Fruit fly (Drosophila melanogaster) whole organism, embryonic: ENCODE data around the gene sif.

Experiments
- Abd-B ChIP-seq: fragments of 200-800 bp; sonication (Bioruptor generic); optimal IDR thresholded peaks from 2 replicates; lab custom pipeline; 2018; ENCODE audit warnings: missing biosample characterization, mild to moderate bottlenecking, missing genetic modification characterization, moderate library complexity
- Adf1 ChIP-seq: fragments of 200-800 bp; sonication (Bioruptor generic); IDR thresholded peaks from 2 replicates; pipeline ENCODE4 v1.3.6; 2022; ENCODE audit warnings: missing biosample characterization, missing genetic modification characterization
- CG10147 ChIP-seq: fragments of 200-800 bp; sonication (Bioruptor generic); optimal IDR thresholded peaks from 2 replicates; lab custom pipeline; 2019; ENCODE audit warnings: missing biosample characterization, mild to moderate bottlenecking, missing genetic modification characterization, moderate library complexity
- CG10543 ChIP-seq: fragments of 200-800 bp; sonication (Bioruptor generic); optimal IDR thresholded peaks from 3 replicates; lab custom pipeline; 2017; ENCODE audit warnings: missing biosample characterization, mild to moderate bottlenecking, missing genetic modification characterization, moderate library complexity
- CG11093 ChIP-seq: fragments of 200-800 bp; sonication (Bioruptor generic); IDR thresholded peaks from 3 replicates; pipeline ENCODE4 v1.3.6; 2022; ENCODE audit warnings: missing biosample characterization, missing genetic modification characterization
- CG12219 ChIP-seq: fragments of 200-800 bp; sonication (Bioruptor generic); optimal IDR thresholded peaks from 3 replicates; lab custom pipeline; 2018; ENCODE audit warnings: missing biosample characterization, mild to moderate bottlenecking, missing genetic modification characterization
- CG12236 ChIP-seq: fragments of 200-800 bp; sonication (Bioruptor generic); optimal IDR thresholded peaks from 2 replicates; lab custom pipeline; 2016; ENCODE audit warnings: missing biosample characterization, missing genetic modification characterization
- CG12299 ChIP-seq: fragments of 200-800 bp; sonication (Bioruptor generic); optimal IDR thresholded peaks from 2 replicates; lab custom pipeline; 2018; ENCODE audit warnings: missing biosample characterization, mild to moderate bottlenecking, missing genetic modification characterization
- CG13287 ChIP-seq: fragments of 200-800 bp; sonication (Bioruptor generic); IDR thresholded peaks from 2 replicates; pipeline ENCODE4 v1.3.6; 2022; ENCODE audit warnings: missing biosample characterization, missing genetic modification characterization; ENCODE audit not compliant: partially characterized antibody
- CG14050 ChIP-seq: fragments of 200-800 bp; sonication (Bioruptor generic); IDR thresholded peaks from 3 replicates; pipeline ENCODE4 v1.3.6; 2022; ENCODE audit warnings: missing biosample characterization, missing genetic modification characterization
- CG16813 ChIP-seq: fragments of 200-800 bp; sonication (Bioruptor generic); IDR thresholded peaks from 3 replicates; pipeline ENCODE4 v1.3.6; 2022; ENCODE audit warnings: missing biosample characterization, missing genetic modification characterization; ENCODE audit not compliant: partially characterized antibody
- CG16815 ChIP-seq: fragments of 200-800 bp; sonication (Bioruptor generic); optimal IDR thresholded peaks from 3 replicates; lab custom pipeline; 2017; ENCODE audit warnings: missing biosample characterization, mild to moderate bottlenecking, missing genetic modification characterization
- CG32772 ChIP-seq: fragments of 200-800 bp; sonication (Bioruptor generic); IDR thresholded peaks from 2 replicates; pipeline ENCODE4 v1.3.6; 2022; ENCODE audit warnings: missing biosample characterization, missing genetic modification characterization
- CG3995 ChIP-seq: fragments of 200-800 bp; sonication (Bioruptor generic); optimal IDR thresholded peaks from 3 replicates; lab custom pipeline; 2016; ENCODE audit warnings: missing biosample characterization, missing genetic modification characterization
- CG4730 ChIP-seq: fragments of 200-800 bp; sonication (Bioruptor generic); IDR thresholded peaks from 2 replicates; pipeline ENCODE4 v1.3.6; 2022; ENCODE audit warnings: missing biosample characterization, missing genetic modification characterization
- CG7357 ChIP-seq: fragments of 200-800 bp; sonication (Bioruptor generic); IDR thresholded peaks from 3 replicates; pipeline ENCODE4 v1.3.6; 2022; ENCODE audit warnings: missing biosample characterization, missing genetic modification characterization
- CG8924 ChIP-seq: fragments of 200-800 bp; optimal IDR thresholded peaks from 3 replicates; lab custom pipeline; 2019; ENCODE audit warnings: missing biosample characterization, mild to moderate bottlenecking, missing genetic modification characterization, moderate library complexity
- CG9215 ChIP-seq: fragments of 200-800 bp; sonication (Bioruptor generic); IDR thresholded peaks from 2 replicates; pipeline ENCODE4 v1.3.6; 2022; ENCODE audit warnings: missing biosample characterization, missing genetic modification characterization
- Camta ChIP-seq: fragments of 200-800 bp; sonication (Bioruptor generic); optimal IDR thresholded peaks from 2 replicates; lab custom pipeline; 2016; ENCODE audit warnings: missing biosample characterization, missing genetic modification characterization
- Dp ChIP-seq: fragments of 200-800 bp; sonication (Bioruptor generic); optimal IDR thresholded peaks from 2 replicates; lab custom pipeline; 2018; ENCODE audit warnings: missing biosample characterization, mild to moderate bottlenecking, missing genetic modification characterization, moderate library complexity
- Drgx ChIP-seq: fragments of 200-800 bp; sonication (Bioruptor generic); IDR thresholded peaks from 2 replicates; pipeline ENCODE4 v1.3.6; 2022; ENCODE audit warnings: missing biosample characterization, missing genetic modification characterization
- NC2α ChIP-seq: fragments of 200-800 bp; sonication (Bioruptor generic); optimal IDR thresholded peaks from 2 replicates; lab custom pipeline; 2016; ENCODE audit warnings: missing biosample characterization, missing genetic modification characterization
- Pdp1 ChIP-seq, 2 experiments: fragments of 200-800 bp; sonication (Bioruptor generic); optimal IDR thresholded peaks; 3 replicates each; lab custom pipeline; 2016; ENCODE audit warnings: missing biosample characterization in 2 of 2, missing genetic modification characterization in 2 of 2, mild to moderate bottlenecking in 1 of 2, moderate library complexity in 1 of 2
- Ptx1 ChIP-seq: fragments of 200-800 bp; sonication (Bioruptor generic); IDR thresholded peaks from 2 replicates; pipeline ENCODE4 v1.3.6; 2022; ENCODE audit warnings: missing biosample characterization, missing genetic modification characterization
- Sin3A ChIP-seq: fragments of >200 bp; optimal IDR thresholded peaks from 2 replicates; lab custom pipeline; 2018
- YL-1 ChIP-seq: fragments of 200-800 bp; sonication (Bioruptor generic); optimal IDR thresholded peaks from 3 replicates; lab custom pipeline; 2017; ENCODE audit warnings: missing biosample characterization, mild to moderate bottlenecking, missing genetic modification characterization
- al ChIP-seq: fragments of 200-800 bp; sonication (Bioruptor generic); IDR thresholded peaks from 2 replicates; pipeline ENCODE4 v1.3.6; 2022; ENCODE audit warnings: missing biosample characterization, missing genetic modification characterization
- bbx ChIP-seq: fragments of 200-800 bp; sonication (Bioruptor generic); IDR thresholded peaks from 2 replicates; pipeline ENCODE4 v1.3.6; 2022; ENCODE audit warnings: missing biosample characterization, missing genetic modification characterization; ENCODE audit not compliant: partially characterized antibody
- bsh ChIP-seq, 2 experiments: fragments of 200-800 bp; sonication (Bioruptor generic); optimal IDR thresholded peaks; 2 replicates each; lab custom pipeline; 2017 to 2018; ENCODE audit warnings: mild to moderate bottlenecking in 2 of 2, missing biosample characterization in 2 of 2, missing genetic modification characterization in 2 of 2, moderate library complexity in 1 of 2
- cad ChIP-seq: fragments of >200 bp; optimal IDR thresholded peaks from 2 replicates; lab custom pipeline; 2017; ENCODE audit warnings: missing biosample characterization, missing genetic modification characterization
- caup ChIP-seq: fragments of 200-800 bp; sonication (Bioruptor generic); optimal IDR thresholded peaks from 3 replicates; lab custom pipeline; 2017; ENCODE audit warnings: missing biosample characterization, mild to moderate bottlenecking, missing genetic modification characterization, moderate library complexity; ENCODE audit not compliant: severe bottlenecking
- cg ChIP-seq: fragments of 200-800 bp; sonication (Bioruptor generic); optimal IDR thresholded peaks from 3 replicates; lab custom pipeline; 2019; ENCODE audit warnings: missing biosample characterization, mild to moderate bottlenecking, missing genetic modification characterization, moderate library complexity
- chinmo ChIP-seq: fragments of 200-800 bp; sonication (Bioruptor generic); IDR thresholded peaks from 4 replicates; pipeline ENCODE4 v1.3.6; 2022; ENCODE audit warnings: missing biosample characterization, missing genetic modification characterization; ENCODE audit not compliant: partially characterized antibody
- cwo ChIP-seq: fragments of 200-800 bp; sonication (Bioruptor generic); optimal IDR thresholded peaks from 3 replicates; lab custom pipeline; 2017; ENCODE audit warnings: missing biosample characterization, missing genetic modification characterization, mild to moderate bottlenecking, moderate library complexity, missing genetic modification reagents
- dm ChIP-seq: fragments of 200-800 bp; sonication (Bioruptor generic); optimal IDR thresholded peaks from 3 replicates; lab custom pipeline; 2016; ENCODE audit warnings: missing biosample characterization, missing genetic modification characterization
- fru ChIP-seq: fragments of >200 bp; optimal IDR thresholded peaks from 2 replicates; lab custom pipeline; 2017
- kni ChIP-seq: fragments of 200-800 bp; sonication (Bioruptor generic); optimal IDR thresholded peaks from 3 replicates; lab custom pipeline; 2017; ENCODE audit warnings: mild to moderate bottlenecking, missing biosample characterization, missing genetic modification reagents, missing genetic modification characterization
- lbe ChIP-seq: fragments of 200-800 bp; sonication (Bioruptor generic); optimal IDR thresholded peaks from 2 replicates; lab custom pipeline; 2016; ENCODE audit warnings: missing biosample characterization, mild to moderate bottlenecking, missing genetic modification characterization
- nerfin-1 ChIP-seq: fragments of 200-800 bp; sonication (Bioruptor generic); optimal IDR thresholded peaks from 3 replicates; lab custom pipeline; 2019; ENCODE audit warnings: missing biosample characterization, mild to moderate bottlenecking, missing genetic modification characterization, moderate library complexity
- nom ChIP-seq: fragments of 200-800 bp; sonication (Bioruptor generic); optimal IDR thresholded peaks from 2 replicates; lab custom pipeline; 2017; ENCODE audit warnings: missing biosample characterization, missing genetic modification characterization, mild to moderate bottlenecking, moderate library complexity, missing genetic modification reagents
- pho ChIP-seq: fragments of 200-800 bp; sonication (Bioruptor generic); optimal IDR thresholded peaks from 2 replicates; lab custom pipeline; 2016; ENCODE audit warnings: missing biosample characterization, missing genetic modification characterization
- tio ChIP-seq: fragments of 200-800 bp; sonication (Bioruptor generic); optimal IDR thresholded peaks from 2 replicates; lab custom pipeline; 2017; ENCODE audit warnings: missing biosample characterization, missing genetic modification characterization, inconsistent platforms
- usp ChIP-seq: fragments of >200 bp; optimal IDR thresholded peaks from 2 replicates; lab custom pipeline; 2017; ENCODE audit warnings: missing biosample characterization, missing genetic modification characterization
- zf30C ChIP-seq: fragments of 200-800 bp; sonication (Bioruptor generic); optimal IDR thresholded peaks from 3 replicates; lab custom pipeline; 2018; ENCODE audit warnings: missing biosample characterization, mild to moderate bottlenecking, missing genetic modification characterization

The sif gene

DNA sequence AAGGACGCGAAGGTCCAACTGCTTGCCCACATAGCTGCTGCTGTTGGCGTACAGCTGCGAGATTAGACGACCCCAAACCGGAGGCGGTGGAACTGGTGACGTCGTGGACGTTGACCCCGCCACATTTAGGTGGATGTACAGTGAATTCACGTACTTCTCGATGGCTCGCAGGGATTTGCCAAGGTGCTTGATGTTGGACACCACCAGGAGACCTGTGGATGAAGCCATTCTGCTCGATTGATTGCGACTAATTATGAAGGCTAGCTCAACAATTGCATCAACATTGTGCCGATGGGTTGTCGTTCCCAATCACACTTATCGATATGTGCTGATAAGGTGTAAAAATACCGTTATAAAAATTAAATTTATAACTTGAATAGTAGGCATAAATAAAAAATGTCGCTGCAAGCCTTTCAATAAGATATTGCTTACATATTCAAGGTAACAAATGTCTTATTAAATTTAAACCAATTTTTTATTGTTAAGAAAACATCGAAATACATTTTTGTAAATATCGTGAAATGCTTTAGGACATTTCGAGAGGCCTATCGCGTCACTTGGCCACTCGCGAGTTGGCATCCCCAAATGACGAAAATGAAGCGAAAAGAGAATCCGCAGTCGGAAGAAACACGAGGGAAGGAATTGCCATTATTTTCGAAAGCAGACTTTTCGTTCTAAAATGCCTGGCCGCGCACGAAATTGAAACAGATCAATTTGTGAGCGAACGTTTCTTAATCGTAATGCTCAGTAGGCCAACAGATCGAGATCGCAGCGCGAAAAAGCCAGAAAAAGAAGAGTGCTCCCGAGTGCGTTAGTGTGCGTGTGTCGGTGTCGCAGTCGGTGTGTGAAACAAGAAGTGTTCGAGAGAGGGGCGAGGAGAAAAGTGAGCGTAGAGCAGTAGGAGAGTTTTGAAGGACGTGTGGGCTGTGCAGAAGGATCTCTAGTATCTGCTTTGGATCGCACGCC lies 111.1 kb downstream of the sif start, which contains the start of the genes Ppat-Dpck and scny (continued):
- no peak for TF ChIP-seq NC2α (GFP tag; lab: Kevin White, UChicago)
- no peak for TF ChIP-seq CG7357 (GFP tag; lab: Robert Waterston, UW)
- peak; percentile 4 for TF ChIP-seq CG8924 (tag; lab: Kevin White, UChicago)
- peak; percentile 19 for TF ChIP-seq Dp
- peak; percentile 93 for TF ChIP-seq CG3995 (GFP tag; lab: Kevin White, UChicago)
- TF ChIP-seq CG14050, result no peak
- peak; percentile 86 for TF ChIP-seq bbx (GFP tag; lab: Robert Waterston, UW)
- TF ChIP-seq CG13287 (GFP tag; lab: Robert Waterston, UW), result peak; percentile 97
- TF ChIP-seq pho (GFP tag; lab: Kevin White, UChicago), result peak; percentile 21
- peak; percentile 76 for TF ChIP-seq lbe (GFP tag; lab: Kevin White, UChicago)
- no peak for TF ChIP-seq al (GFP tag; lab: Robert Waterston, UW)

DNA sequence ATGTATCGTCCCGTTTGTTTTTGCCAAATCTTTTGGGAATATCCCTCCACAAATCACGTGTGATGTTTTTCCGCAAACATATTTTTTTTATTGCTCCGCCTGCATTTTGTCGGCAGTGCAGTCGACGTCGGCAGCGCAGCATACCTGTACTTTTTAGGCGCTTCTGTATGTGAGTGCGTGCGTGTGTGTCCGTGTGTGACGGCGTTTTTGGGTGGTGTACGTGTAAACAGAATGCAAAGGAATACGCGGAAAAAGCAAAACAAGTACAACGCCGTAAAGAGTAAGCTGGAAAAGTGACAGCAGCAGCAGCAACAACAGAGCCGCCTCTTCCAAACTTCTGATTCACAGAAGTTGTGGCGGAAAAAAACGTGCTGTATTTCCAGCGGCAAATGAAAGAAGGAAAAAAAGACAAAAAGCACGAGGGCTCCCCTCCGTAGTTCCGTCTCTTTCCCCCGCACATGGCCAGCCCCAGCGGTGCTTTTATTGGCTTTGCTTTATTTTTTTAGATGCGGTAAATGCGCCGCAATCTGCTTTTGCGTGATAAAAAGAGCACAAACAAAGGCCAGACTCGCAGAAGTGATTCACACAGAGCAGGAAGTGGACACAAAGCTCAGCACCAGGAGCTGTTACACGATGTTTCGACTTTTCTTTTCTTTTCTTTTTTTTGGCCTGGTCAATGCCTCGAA lies 112.5 kb downstream of the sif start:
- TF ChIP-seq dm (GFP tag; lab: Kevin White, UChicago) (peak; percentile 27), CG10543 (GFP tag; lab: Kevin White, UChicago) (peak; percentile 11), nerfin-1 (tag; lab: Kevin White, UChicago) (peak; percentile 67), Abd-B (GFP tag; lab: Kevin White, UChicago) (peak; percentile 4), chinmo (GFP tag; lab: Robert Waterston, UW) (0 out of 4 replicates have a peak, but pooled peaks have one; percentile 55), Drgx (GFP tag; lab: Robert Waterston, UW) (peak; percentile 7), Adf1 (GFP tag; lab: Robert Waterston, UW) (peak; percentile 76), caup (GFP tag; lab: Kevin White, UChicago) (no peak), zf30C (GFP tag; lab: Kevin White, UChicago) (no peak), YL-1 (GFP tag; lab: Kevin White, UChicago) (peak; percentile 58), CG16815 (GFP tag; lab: Kevin White, UChicago) (no peak), CG32772 (GFP tag; lab: Robert Waterston, UW) (0 out of 2 replicates have a peak, but pooled peaks have one; percentile 11), cad (GFP tag; lab: Kevin White, UChicago) (peak; percentile 45), cg (GFP tag; lab: Kevin White, UChicago) (peak; percentile 81), bsh (GFP tag; optimal IDR thresholded peaks at IDR 0.05; lab: Kevin White, UChicago) (peak in 1 of 2 experiments; percentile 83), Pdp1 (GFP tag; optimal IDR thresholded peaks at IDR 0.05; lab: Kevin White, UChicago) (no peak), nom (GFP tag; lab: Kevin White, UChicago) (peak; percentile 97), Sin3A (lab: Kevin White, UChicago) (peak; percentile 14), cwo (peak; percentile 87)

DNA sequence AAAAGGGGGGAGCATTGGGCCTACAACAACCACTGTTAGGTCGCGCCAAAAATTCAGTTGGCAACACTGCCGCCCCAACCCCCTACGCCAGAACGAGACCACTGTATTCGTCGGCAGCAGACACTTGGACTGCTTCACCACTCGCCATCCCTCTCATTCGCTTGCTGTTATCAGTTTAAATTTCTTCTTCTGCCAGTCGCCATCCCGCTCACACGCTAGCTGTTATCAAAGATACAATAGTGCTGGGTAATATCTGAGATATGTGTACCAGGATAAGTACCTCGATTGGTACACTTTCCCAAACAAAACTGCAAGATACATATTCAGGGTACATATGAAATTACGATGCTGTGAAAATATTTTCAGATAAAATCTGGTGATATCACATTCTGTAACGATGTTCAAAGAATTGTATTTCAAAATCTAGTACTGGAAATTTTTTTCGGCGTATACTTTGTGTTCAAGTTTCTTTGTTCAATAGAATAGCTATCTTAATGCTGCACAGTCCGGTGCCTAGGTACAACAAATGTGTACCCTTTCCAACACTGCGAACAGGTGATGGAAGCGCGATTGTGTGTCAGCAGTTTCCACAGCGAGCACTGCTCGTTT lies 113.2 kb downstream of the sif start:
- TF ChIP-seq Ptx1 (GFP tag; lab: Robert Waterston, UW) (peak; percentile 69), CG16813 (GFP tag; lab: Robert Waterston, UW) (no peak), Camta (GFP tag; lab: Kevin White, UChicago) (peak; percentile 83), fru (lab: Kevin White, UChicago) (no peak), CG4730 (GFP tag; lab: Robert Waterston, UW) (peak; percentile 31; the same call in 1 of the 2 replicates), tio (GFP tag; lab: Kevin White, UChicago) (no peak), CG12219 (GFP tag; lab: Kevin White, UChicago) (peak; percentile 84), CG12236 (GFP tag; lab: Kevin White, UChicago) (peak; percentile 76), CG11093 (peak; percentile 58; the same call in 2 of the 3 replicates), CG10147 (GFP tag; lab: Kevin White, UChicago) (peak; percentile 86), CG12299 (peak; percentile 80), kni (GFP tag; lab: Kevin White, UChicago) (peak; percentile 77), CG9215 (GFP tag; lab: Robert Waterston, UW) (peak; percentile 98), usp (GFP tag; lab: Kevin White, UChicago) (no peak)
